Worm (Caenorhabditis elegans) whole organism, L4 larva: ENCODE results near the gene srbc-16.
A peak's percentile ranks its signal among the peaks of the same experiment; 100 is the strongest.

ENCODE experiments used
- D1046.2 ChIP-seq: fragments of 200-800 bp; sonication (Bioruptor generic); IDR thresholded peaks from 2 replicates; pipeline ENCODE4 v1.3.6; 2022; ENCODE audit warnings: missing genetic modification characterization, missing compliant biosample characterization
- F37D6.2 ChIP-seq: sonication (generic microtip); optimal IDR thresholded peaks from 2 replicates; lab custom pipeline; 2016; ENCODE audit warnings: mild to moderate bottlenecking, missing genetic modification characterization, missing compliant biosample characterization
- F44E2.7 ChIP-seq: fragments of 200-800 bp; sonication (Bioruptor generic); IDR thresholded peaks from 2 replicates; pipeline ENCODE4 v2.1.2; 2022; ENCODE audit warnings: missing genetic modification characterization, missing compliant biosample characterization
- T26A8.4 ChIP-seq: fragments of 200-800 bp; sonication (Bioruptor generic); IDR thresholded peaks from 2 replicates; pipeline ENCODE4 v1.3.6; 2022; ENCODE audit warnings: missing genetic modification characterization, missing compliant biosample characterization
- Y48G9A.11 ChIP-seq: fragments of 200-800 bp; sonication (Bioruptor generic); IDR thresholded peaks from 2 replicates; pipeline ENCODE4 v1.3.6; 2022; ENCODE audit warnings: missing genetic modification reagents, missing genetic modification characterization, missing compliant biosample characterization
- ZK337.2 ChIP-seq: fragments of 200-800 bp; sonication (Bioruptor generic); IDR thresholded peaks from 2 replicates; pipeline ENCODE4 v1.3.6; 2022; ENCODE audit warnings: missing genetic modification reagents, missing genetic modification characterization, missing compliant biosample characterization
- aha-1 ChIP-seq: fragments of 150-350 bp; peaks from one replicate; lab custom pipeline; 2014; ENCODE audit warnings: missing biosample characterization, missing genetic modification characterization
- ama-1 ChIP-seq: fragments of 150-350 bp; optimal IDR thresholded peaks from 2 replicates; lab custom pipeline; 2014; ENCODE audit warnings: inconsistent platforms, mixed read lengths
- arid-1 ChIP-seq: fragments of 200-800 bp; sonication (Bioruptor generic); conservative IDR thresholded peaks from 2 replicates; pipeline ENCODE4 v1.3.6; 2022; ENCODE audit warnings: missing genetic modification reagents, missing genetic modification characterization, missing compliant biosample characterization
- attf-4 ChIP-seq: sonication (generic microtip); optimal IDR thresholded peaks from 3 replicates; lab custom pipeline; 2017; ENCODE audit warnings: missing biosample characterization, missing genetic modification characterization
- ceh-32 ChIP-seq: sonication (generic microtip); optimal IDR thresholded peaks from 2 replicates; lab custom pipeline; 2016; ENCODE audit warnings: mild to moderate bottlenecking, missing genetic modification characterization, missing compliant biosample characterization; ENCODE audit not compliant: poor library complexity
- ceh-44 ChIP-seq: fragments of 200-800 bp; sonication (Bioruptor generic); IDR thresholded peaks from 2 replicates; pipeline ENCODE4 v1.3.6; 2022; ENCODE audit warnings: missing genetic modification reagents, missing genetic modification characterization, missing compliant biosample characterization
- ces-1 ChIP-seq: fragments of 150-350 bp; sonication (generic microtip); optimal IDR thresholded peaks from 4 replicates; lab custom pipeline; 2014; ENCODE audit warnings: missing biosample characterization, missing genetic modification reagents, missing genetic modification characterization
- cey-2 ChIP-seq: sonication (generic microtip); optimal IDR thresholded peaks from 3 replicates; lab custom pipeline; 2017; ENCODE audit warnings: missing genetic modification characterization, mild to moderate bottlenecking, missing compliant biosample characterization, antibody characterized with exemption, borderline replicate concordance; ENCODE audit not compliant: insufficient read depth
- ctbp-1 ChIP-seq: fragments of 200-800 bp; sonication (Bioruptor generic); IDR thresholded peaks from 2 replicates; pipeline ENCODE4 v1.3.6; 2022; ENCODE audit warnings: missing genetic modification reagents, missing genetic modification characterization, missing compliant biosample characterization
- daf-19 ChIP-seq: fragments of 200-800 bp; sonication (Bioruptor generic); conservative IDR thresholded peaks from 2 replicates; pipeline ENCODE4 v1.3.6; 2022; ENCODE audit warnings: missing genetic modification characterization, missing compliant biosample characterization
- dmd-8 ChIP-seq: fragments of 200-800 bp; sonication (Bioruptor generic); IDR thresholded peaks from 2 replicates; pipeline ENCODE4 v1.3.6; 2022; ENCODE audit warnings: missing genetic modification characterization, missing compliant biosample characterization
- duxl-1 ChIP-seq: sonication (generic microtip); optimal IDR thresholded peaks from 2 replicates; lab custom pipeline; 2016; ENCODE audit warnings: mild to moderate bottlenecking, missing genetic modification characterization, moderate library complexity, missing compliant biosample characterization; ENCODE audit not compliant: poor library complexity
- egl-27 ChIP-seq: sonication (generic microtip); optimal IDR thresholded peaks from 3 replicates; lab custom pipeline; 2017; ENCODE audit warnings: missing biosample characterization, missing genetic modification reagents, missing genetic modification characterization
- fkh-10 ChIP-seq: fragments of 150-350 bp; optimal IDR thresholded peaks from 2 replicates; lab custom pipeline; 2014; ENCODE audit warnings: missing biosample characterization, missing genetic modification reagents, missing genetic modification characterization
- gei-8 ChIP-seq: fragments of 200-800 bp; sonication (Bioruptor generic); optimal IDR thresholded peaks from 2 replicates; lab custom pipeline; 2018; ENCODE audit warnings: mild to moderate bottlenecking, missing genetic modification characterization, missing compliant biosample characterization
- hlh-30 ChIP-seq: sonication (generic microtip); optimal IDR thresholded peaks from 2 replicates; lab custom pipeline; 2017; ENCODE audit warnings: antibody characterized with exemption, mild to moderate bottlenecking, missing genetic modification characterization, missing compliant biosample characterization; ENCODE audit not compliant: insufficient read depth
- hmg-1.1 ChIP-seq: fragments of 200-800 bp; sonication (Bioruptor generic); IDR thresholded peaks from 2 replicates; pipeline ENCODE4 v1.3.6; 2022; ENCODE audit warnings: missing genetic modification reagents, missing genetic modification characterization, missing compliant biosample characterization
- jun-1 ChIP-seq: fragments of 150-350 bp; optimal IDR thresholded peaks from 2 replicates; lab custom pipeline; 2014; ENCODE audit warnings: missing biosample characterization, missing genetic modification reagents, missing genetic modification characterization
- lin-15B ChIP-seq: fragments of 150-350 bp; sonication (generic microtip); optimal IDR thresholded peaks from 3 replicates; lab custom pipeline; 2014; ENCODE audit warnings: missing biosample characterization, missing genetic modification characterization
- lin-29 ChIP-seq: fragments of 200-800 bp; sonication (Bioruptor generic); IDR thresholded peaks from 2 replicates; pipeline ENCODE4 v1.3.6; 2022; ENCODE audit warnings: missing genetic modification reagents, missing genetic modification characterization, missing compliant biosample characterization
- lin-38 ChIP-seq: fragments of 200-800 bp; sonication (Bioruptor generic); IDR thresholded peaks from 2 replicates; pipeline ENCODE4 v1.3.6; 2022; ENCODE audit warnings: missing genetic modification reagents, missing genetic modification characterization, missing compliant biosample characterization
- lin-39 ChIP-seq: fragments of 150-350 bp; optimal IDR thresholded peaks from 2 replicates; lab custom pipeline; 2014; ENCODE audit warnings: missing biosample characterization, missing genetic modification reagents, missing genetic modification characterization
- lsy-2 ChIP-seq, 2 experiments: fragments of 150-350 bp in 1 of 2; sonication (generic microtip) in 1 of 2; optimal IDR thresholded peaks; 2 replicates each; lab custom pipeline; 2014 to 2017; ENCODE audit warnings: missing biosample characterization in 2 of 2, missing genetic modification characterization in 2 of 2
- madf-9 ChIP-seq: fragments of 200-800 bp; sonication (Bioruptor generic); conservative IDR thresholded peaks from 2 replicates; pipeline ENCODE4 v1.3.6; 2022; ENCODE audit warnings: missing genetic modification reagents, missing genetic modification characterization, missing compliant biosample characterization
- mdt-29 ChIP-seq: fragments of 200-800 bp; sonication (Bioruptor generic); IDR thresholded peaks from 2 replicates; pipeline ENCODE4 v1.3.6; 2022; ENCODE audit warnings: missing genetic modification reagents, missing genetic modification characterization, missing compliant biosample characterization
- mep-1 ChIP-seq: fragments of 150-350 bp; sonication (generic microtip); optimal IDR thresholded peaks from 3 replicates; lab custom pipeline; 2014; ENCODE audit warnings: missing biosample characterization, missing genetic modification characterization
- mes-2 ChIP-seq: sonication (generic microtip); optimal IDR thresholded peaks from 2 replicates; lab custom pipeline; 2016; ENCODE audit warnings: missing genotype, mild to moderate bottlenecking, missing genetic modification characterization, missing compliant biosample characterization; ENCODE audit not compliant: poor library complexity, severe bottlenecking
- mxl-3 ChIP-seq: fragments of 200-800 bp; sonication (Bioruptor generic); optimal IDR thresholded peaks from 2 replicates; lab custom pipeline; 2018; ENCODE audit warnings: mild to moderate bottlenecking, missing genetic modification characterization, missing compliant biosample characterization
- nhr-10 ChIP-seq: fragments of 150-350 bp; optimal IDR thresholded peaks from 2 replicates; lab custom pipeline; 2014; ENCODE audit warnings: missing biosample characterization, missing genetic modification characterization
- nhr-11 ChIP-seq: fragments of 150-350 bp; optimal IDR thresholded peaks from 2 replicates; lab custom pipeline; 2014; ENCODE audit warnings: missing biosample characterization, missing genetic modification characterization
- nhr-111 ChIP-seq: fragments of 200-800 bp; sonication (Bioruptor generic); optimal IDR thresholded peaks from 2 replicates; lab custom pipeline; 2018; ENCODE audit warnings: mild to moderate bottlenecking, missing genetic modification characterization, missing compliant biosample characterization
- nhr-237 ChIP-seq: sonication (generic microtip); optimal IDR thresholded peaks from 2 replicates; lab custom pipeline; 2017; ENCODE audit warnings: missing biosample characterization, missing genetic modification characterization
- nhr-41 ChIP-seq: fragments of 200-800 bp; sonication (Bioruptor generic); IDR thresholded peaks from 2 replicates; pipeline ENCODE4 v1.3.6; 2022; ENCODE audit warnings: missing genetic modification reagents, missing genetic modification characterization, missing compliant biosample characterization
- nhr-42 ChIP-seq: fragments of 200-800 bp; sonication (Bioruptor generic); IDR thresholded peaks from 2 replicates; pipeline ENCODE4 v1.3.6; 2022; ENCODE audit warnings: missing genetic modification characterization, missing compliant biosample characterization
- nhr-48 ChIP-seq: sonication (generic microtip); optimal IDR thresholded peaks from 2 replicates; lab custom pipeline; 2016; ENCODE audit warnings: mild to moderate bottlenecking, missing genetic modification characterization, missing compliant biosample characterization
- php-3 ChIP-seq: fragments of 200-800 bp; sonication (Bioruptor generic); IDR thresholded peaks from 2 replicates; pipeline ENCODE4 v1.3.6; 2022; ENCODE audit warnings: missing genetic modification reagents, missing genetic modification characterization, missing compliant biosample characterization
- sdz-12 ChIP-seq: fragments of 200-800 bp; sonication (Bioruptor generic); optimal IDR thresholded peaks from 2 replicates; lab custom pipeline; 2018; ENCODE audit warnings: mild to moderate bottlenecking, missing genetic modification characterization, missing compliant biosample characterization
- set-16 ChIP-seq: fragments of 200-800 bp; sonication (Bioruptor generic); IDR thresholded peaks from 2 replicates; pipeline ENCODE4 v1.3.6; 2022; ENCODE audit warnings: missing genetic modification reagents, missing genetic modification characterization, missing compliant biosample characterization
- tag-97 ChIP-seq: fragments of 200-800 bp; sonication (Bioruptor generic); IDR thresholded peaks from 2 replicates; pipeline ENCODE4 v1.3.6; 2022; ENCODE audit warnings: missing genetic modification characterization, missing compliant biosample characterization
- tra-1 ChIP-seq: fragments of 200-800 bp; sonication (Bioruptor generic); IDR thresholded peaks from 2 replicates; pipeline ENCODE4 v1.3.6; 2022; ENCODE audit warnings: missing genetic modification reagents, missing genetic modification characterization, missing compliant biosample characterization
- vab-7 ChIP-seq: fragments of 200-800 bp; sonication (Bioruptor generic); IDR thresholded peaks from 2 replicates; pipeline ENCODE4 v1.3.6; 2022; ENCODE audit warnings: missing genetic modification reagents, missing genetic modification characterization, missing compliant biosample characterization
- zfp-2 ChIP-seq: sonication (generic microtip); optimal IDR thresholded peaks from 2 replicates; lab custom pipeline; 2016; ENCODE audit warnings: mild to moderate bottlenecking, missing genetic modification characterization, missing compliant biosample characterization
- zip-11 ChIP-seq: fragments of 200-800 bp; sonication (Bioruptor generic); IDR thresholded peaks from 2 replicates; pipeline ENCODE4 v1.3.6; 2022; ENCODE audit warnings: missing genetic modification characterization, missing compliant biosample characterization

Gene srbc-16

ce11 chrV:2134340-2134739 lies 47.5 kb upstream of the srbc-16 start (continued):
- TF ChIP-seq cey-2 (tag; lab: Kevin White, UChicago) (no peak), tag-97 (GFP tag; lab: Robert Waterston, UW) (no peak), ama-1 (lab: Kevin White, UChicago) (no peak), egl-27 (no peak), mxl-3 (GFP tag; lab: Kevin White, UChicago) (no peak), lin-29 (GFP tag; lab: Robert Waterston, UW) (no peak), nhr-48 (tag; lab: Kevin White, UChicago) (no peak), madf-9 (no peak), Y48G9A.11 (0 out of 2 replicates have a peak, but pooled peaks have one; percentile 39), dmd-8 (no peak), nhr-42 (no peak), jun-1 (tag; lab: Kevin White, UChicago) (no peak), vab-7 (no peak), ceh-32 (no peak), T26A8.4 (no peak), aha-1 (tag; lab: Kevin White, UChicago) (peak; percentile 78), mes-2 (no peak), duxl-1 (tag; lab: Kevin White, UChicago) (no peak), mep-1 (peak; percentile 7), daf-19 (GFP tag; lab: Robert Waterston, UW) (no peak), F37D6.2 (tag; lab: Kevin White, UChicago) (no peak), zip-11 (no peak), lin-39 (tag; lab: Kevin White, UChicago) (no peak), lin-38 (GFP tag; lab: Robert Waterston, UW) (no peak), ceh-44 (GFP tag; lab: Robert Waterston, UW) (no peak)
- TF ChIP-seq, all 104 proteins: peak for 8

DNA sequence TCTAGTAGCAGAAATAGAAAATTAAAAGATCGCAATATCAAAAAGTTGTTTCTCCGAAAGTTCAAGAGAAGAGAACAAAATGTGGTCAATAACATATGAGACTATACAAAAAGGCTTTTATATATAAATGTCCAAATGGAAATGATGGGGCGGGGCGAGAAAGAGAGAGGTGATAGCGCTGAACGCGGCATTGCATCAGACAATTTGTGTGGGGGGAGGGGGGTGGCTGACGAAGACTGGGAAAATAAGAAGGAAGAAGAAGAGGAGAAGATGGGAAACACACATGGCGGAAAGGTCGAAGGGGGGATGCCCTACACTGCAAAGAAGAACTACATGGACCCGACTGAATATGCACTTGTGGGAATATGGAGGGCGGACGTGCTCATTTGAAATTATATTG lies 46.5 kb upstream of the srbc-16 start:
- TF ChIP-seq sdz-12 (GFP tag; lab: Kevin White, UChicago) (no peak), ceh-32 (no peak), D1046.2 (GFP tag; lab: Robert Waterston, UW) (no peak), nhr-10 (tag; lab: Kevin White, UChicago) (no peak), hmg-1.1 (peak; percentile 34; the same call in 1 of the 2 replicates), mes-2 (peak; percentile 40), gei-8 (GFP tag; lab: Kevin White, UChicago) (no peak), ceh-44 (GFP tag; lab: Robert Waterston, UW) (no peak), lin-15B (tag; lab: Kevin White, UChicago) (no peak), lsy-2 (tag; optimal IDR thresholded peaks at IDR 0.05; lab: Kevin White, UChicago) (peak in 1 of 2 experiments; percentile 13), ces-1 (GFP tag; lab: Kevin White, UChicago) (no peak), zfp-2 (no peak), hlh-30 (tag; lab: Kevin White, UChicago) (peak; percentile 55), tra-1 (GFP tag; lab: Robert Waterston, UW) (no peak), zip-11 (no peak), F44E2.7 (GFP tag; lab: Robert Waterston, UW) (no peak), fkh-10 (no peak), mep-1 (peak; percentile 36), set-16 (GFP tag; lab: Robert Waterston, UW) (0 out of 2 replicates have a peak, but pooled peaks have one; percentile 27), php-3 (GFP tag; lab: Robert Waterston, UW) (no peak), ama-1 (lab: Kevin White, UChicago) (no peak), nhr-237 (tag; lab: Kevin White, UChicago) (no peak), arid-1 (GFP tag; lab: Robert Waterston, UW) (peak; percentile 45; the same call in 1 of the 2 replicates), nhr-48 (tag; lab: Kevin White, UChicago) (no peak), nhr-11 (tag; lab: Kevin White, UChicago) (peak; percentile 69), nhr-41 (no peak), attf-4 (tag; lab: Kevin White, UChicago) (no peak), mdt-29 (GFP tag; lab: Robert Waterston, UW) (no peak), nhr-111 (GFP tag; lab: Kevin White, UChicago) (no peak), ctbp-1 (GFP tag; lab: Robert Waterston, UW) (peak; percentile 24; the same call in 1 of the 2 replicates), mxl-3 (GFP tag; lab: Kevin White, UChicago) (peak; percentile 95), T26A8.4 (no peak), ZK337.2 (GFP tag; lab: Robert Waterston, UW) (0 out of 2 replicates have a peak, but pooled peaks have one; percentile 8), nhr-42 (no peak)
